Fruit fly (Drosophila melanogaster) ovary, adult (tissue): ENCODE measurements around the gene mRF1.
"Not testable (repeated sequence)": the region's sequence is repeated elsewhere in the genome, so short reads cannot be mapped to it uniquely, and the experiment has no call there.

ENCODE experiments used
- CG17801 ChIP-seq: fragments of 200-800 bp; optimal IDR thresholded peaks from 2 replicates; lab custom pipeline; 2019; ENCODE audit warnings: missing biosample characterization, mild to moderate bottlenecking, missing genetic modification characterization, moderate library complexity; ENCODE audit not compliant: partially characterized antibody

Gene mRF1

DNA sequence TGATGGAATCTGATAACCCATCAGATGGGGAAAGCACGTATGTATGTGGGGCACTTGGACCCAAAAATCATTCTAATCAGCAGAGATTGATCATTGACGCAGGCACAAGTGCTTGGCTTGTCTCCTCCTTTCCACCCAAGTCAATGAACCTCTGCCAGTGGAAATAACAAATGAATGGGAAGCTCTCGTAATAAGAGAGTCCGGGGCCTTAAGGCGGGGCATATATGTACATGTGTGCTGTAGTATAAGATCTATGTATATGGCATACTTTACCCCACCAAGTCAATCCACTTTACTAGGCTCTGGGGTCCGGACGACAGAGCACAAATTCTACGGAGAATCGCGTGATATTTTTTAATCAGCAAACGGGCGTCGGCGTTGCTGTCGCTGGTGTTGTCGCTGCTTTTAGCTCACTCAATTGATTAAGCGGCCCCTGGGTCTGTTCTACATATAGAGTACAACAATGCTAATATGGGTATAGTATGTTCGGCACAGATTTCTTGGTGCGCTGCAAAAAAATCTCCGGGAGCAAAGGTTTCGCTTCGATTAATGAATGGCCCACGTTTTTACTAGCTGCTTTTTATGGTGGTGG lies 13.6 kb upstream of the mRF1 start:
- TF ChIP-seq CG17801 (GFP tag; lab: Kevin White, UChicago): peak; percentile 26

DNA sequence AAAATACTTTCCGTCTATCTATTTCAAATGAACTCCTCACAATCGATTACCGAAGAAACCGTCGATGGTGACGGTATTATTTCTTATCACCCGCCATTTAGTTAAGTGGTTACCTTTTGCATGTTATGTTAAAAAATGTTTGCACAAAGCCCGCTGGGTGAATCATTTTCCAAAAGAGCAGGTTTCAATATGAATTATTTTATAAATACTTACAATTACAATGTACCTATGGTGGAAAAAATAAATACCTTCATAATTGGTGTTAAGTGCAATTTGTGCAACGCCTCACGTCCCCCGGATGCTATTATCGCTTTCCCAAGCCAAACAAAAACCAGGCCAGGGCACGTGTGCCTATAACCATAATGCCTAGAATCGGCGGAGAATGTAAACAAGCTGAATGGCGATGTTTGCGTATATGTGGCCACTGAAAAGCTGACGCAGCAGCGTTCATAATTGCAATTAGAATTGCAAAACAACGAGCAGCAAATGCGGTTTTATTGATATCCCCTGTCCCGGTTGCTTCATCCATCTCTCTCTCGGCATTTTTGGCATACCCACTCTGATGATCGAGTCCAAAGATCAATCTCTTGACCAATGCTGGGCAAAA lies 12.8 kb upstream of the mRF1 start:
- TF ChIP-seq CG17801 (GFP tag; lab: Kevin White, UChicago): peak; percentile 41

DNA sequence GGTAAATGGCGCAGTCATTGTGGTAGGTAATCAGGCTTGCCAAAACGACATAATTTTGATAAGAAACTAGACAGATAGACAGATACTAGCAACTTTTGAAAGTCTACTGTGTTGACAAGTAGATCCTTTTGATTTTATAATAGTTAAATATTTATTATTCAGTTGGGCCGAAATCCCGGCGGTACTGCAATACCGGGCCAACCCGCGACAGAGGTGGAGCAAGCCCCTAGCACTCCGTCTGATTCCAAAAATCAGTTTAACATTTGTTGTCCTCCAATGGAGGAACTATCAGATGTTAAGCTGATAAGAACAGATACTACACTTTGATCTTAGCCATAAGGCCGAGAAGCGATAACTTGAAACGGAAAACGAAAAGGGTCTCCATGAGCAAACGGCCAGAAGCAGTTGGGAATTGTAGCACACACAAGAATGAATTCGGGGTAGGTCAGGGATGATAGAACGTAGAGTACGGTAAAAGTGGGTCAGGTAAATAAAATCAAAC lies 8.0 kb upstream of the mRF1 start, which contains the start of gene CG15482:
Gene CG15482, minus strand, starts transcription at position 51 of the 502 bp plus-strand sequence.
- not testable (repeated sequence) for TF ChIP-seq CG17801 (GFP tag; lab: Kevin White, UChicago)

DNA sequence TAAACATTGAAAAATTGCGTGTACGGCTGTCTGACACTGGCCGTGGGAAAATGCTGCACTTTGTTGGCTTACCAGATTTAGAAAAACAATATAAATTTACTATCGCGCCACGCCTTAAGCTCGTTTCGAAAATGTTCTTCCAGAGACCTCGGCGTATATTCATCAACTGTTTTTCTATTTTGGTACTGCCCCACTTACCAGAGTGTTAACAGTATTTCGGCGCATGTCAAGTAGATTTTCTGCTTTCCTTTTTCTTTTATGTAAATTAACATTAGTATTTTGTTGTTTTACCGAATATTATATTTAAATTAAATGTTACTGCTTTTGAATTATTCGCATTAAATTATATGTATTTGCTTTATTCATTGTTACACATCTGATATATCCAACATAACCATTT lies 4.8 kb upstream of the mRF1 start, which contains the start of gene kek4:
Gene kek4, minus strand, starts transcription at position 341 of the 400 bp plus-strand sequence.
- no peak for TF ChIP-seq CG17801 (GFP tag; lab: Kevin White, UChicago)

DNA sequence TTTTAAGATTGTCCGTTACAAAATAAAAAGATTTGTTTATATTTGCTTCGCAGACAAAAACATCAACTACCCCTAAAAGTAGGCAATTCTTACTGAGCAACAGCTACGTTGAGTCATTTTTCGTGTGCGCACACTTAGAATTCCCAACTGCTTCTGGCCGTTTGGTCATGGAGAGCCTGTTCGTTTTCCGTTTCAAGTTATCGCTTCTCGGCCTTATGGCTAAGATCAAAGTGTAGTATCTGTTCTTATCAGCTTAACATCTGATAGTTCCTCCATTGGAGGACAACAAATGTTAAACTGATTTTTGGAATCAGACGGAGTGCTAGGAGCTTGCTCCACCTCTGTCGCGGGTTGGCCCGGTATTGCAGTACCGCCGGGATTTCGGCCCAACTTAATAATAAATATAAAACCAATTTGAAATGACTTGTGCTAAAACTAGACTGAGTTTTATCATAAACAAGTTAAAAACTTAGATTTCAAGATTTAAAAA lies 4.1 kb upstream of the mRF1 start:
- peak; percentile 25 for TF ChIP-seq CG17801 (GFP tag; lab: Kevin White, UChicago)

DNA sequence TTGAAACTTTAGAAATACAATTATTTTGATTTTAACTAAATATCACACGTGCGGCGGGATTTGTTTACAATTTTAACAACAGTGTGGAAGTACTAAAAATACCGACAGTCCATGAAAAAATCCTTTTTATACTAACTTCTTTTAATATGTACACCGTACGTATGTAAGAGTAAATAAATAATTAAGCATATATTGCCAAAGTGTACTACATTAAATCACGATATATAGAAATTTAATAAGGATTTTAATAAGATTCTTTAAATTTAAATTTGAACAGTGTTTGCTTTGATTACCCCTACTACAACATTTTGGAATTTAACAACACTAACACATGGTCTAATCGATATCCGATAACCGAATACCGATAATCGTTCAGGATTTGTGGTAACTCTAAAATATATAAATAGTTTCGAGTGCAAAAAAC lies 2.5 kb downstream of the mRF1 start, which contains the start of the genes Ski6 and CG16812:
Gene Ski6, minus strand, starts transcription at position 205 of the 424 bp plus-strand sequence.
Gene CG16812, plus strand, starts transcription at position 363 of the 424 bp plus-strand sequence.
- peak; percentile 71 for TF ChIP-seq CG17801 (GFP tag; lab: Kevin White, UChicago)

DNA sequence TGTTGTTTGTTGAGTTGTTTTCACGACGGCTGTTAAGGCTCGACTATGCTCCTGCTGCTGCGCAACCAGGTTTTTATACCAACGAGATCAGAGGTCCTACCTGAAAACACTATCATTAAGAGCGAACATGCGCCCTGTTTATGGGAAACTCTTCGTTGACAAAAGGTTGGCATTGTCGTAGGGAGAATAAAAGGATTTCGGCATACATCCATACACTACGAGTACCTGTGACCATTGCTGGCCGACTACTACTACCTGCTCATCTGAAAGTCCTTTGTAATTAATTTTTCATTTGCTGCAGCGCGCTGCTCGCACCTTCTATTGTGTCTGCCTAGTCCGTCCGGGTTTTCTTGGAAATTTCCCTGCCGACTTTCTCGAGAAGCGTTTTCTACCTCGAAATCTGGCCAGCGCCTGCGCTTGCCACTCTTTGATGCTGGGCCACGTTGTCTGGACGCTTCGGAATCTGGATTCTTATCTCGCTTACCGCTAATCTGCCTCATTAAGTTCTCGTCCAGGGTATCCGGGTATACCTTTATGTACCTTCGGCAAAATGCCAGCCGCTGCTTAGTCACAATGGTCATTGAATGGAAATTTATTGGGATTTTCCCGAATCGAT lies 5.6 kb downstream of the mRF1 start, which contains the start of gene CG15480:
Gene CG15480, minus strand, starts transcription at position 51 of the 616 bp plus-strand sequence.
- no peak for TF ChIP-seq CG17801 (GFP tag; lab: Kevin White, UChicago)

DNA sequence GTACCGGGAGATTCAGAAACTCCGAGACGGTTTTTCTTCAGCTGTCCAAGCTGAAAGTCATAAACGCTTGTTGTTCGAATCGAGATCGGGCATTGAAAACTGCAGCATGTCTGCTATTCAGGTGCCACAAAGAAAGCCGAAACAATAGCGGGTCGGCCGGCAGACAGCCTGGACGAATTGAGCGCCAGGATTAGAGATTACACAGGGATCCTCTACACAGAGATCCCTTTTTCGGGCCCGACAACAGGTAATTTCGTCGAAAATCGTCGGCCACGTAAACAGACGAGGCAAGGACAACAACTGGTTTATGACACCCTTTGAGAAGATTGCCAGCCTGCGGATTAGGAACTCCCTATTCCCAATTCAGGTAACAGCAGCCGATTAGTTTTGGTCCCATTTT lies 7.5 kb downstream of the mRF1 start, which contains the start of gene CG16813:
Gene CG16813, plus strand, starts transcription at position 288 of the 400 bp plus-strand sequence.
- no peak for TF ChIP-seq CG17801 (GFP tag; lab: Kevin White, UChicago)

DNA sequence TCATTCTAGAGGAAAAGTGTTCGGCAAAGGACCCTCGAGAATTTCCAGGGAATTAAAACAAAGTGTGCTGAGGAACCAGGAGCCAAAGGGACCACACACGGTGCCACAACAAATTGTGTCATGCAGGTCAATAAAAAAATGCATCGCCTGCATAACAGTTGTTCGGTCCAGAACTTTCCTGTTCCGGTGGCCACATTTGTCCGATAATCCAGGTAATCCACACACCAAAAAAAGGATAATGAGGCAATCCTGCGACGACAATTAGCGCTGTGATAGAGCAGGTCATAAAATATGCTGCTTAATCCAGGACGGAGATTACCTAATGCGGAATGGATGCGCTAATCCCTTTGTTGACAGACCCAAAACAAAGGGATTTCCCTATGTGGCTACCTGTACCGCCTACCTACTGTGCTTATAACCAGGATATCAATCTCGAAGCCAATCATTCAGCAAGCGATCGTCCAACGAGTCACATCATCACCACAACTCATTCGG lies 9.7 kb downstream of the mRF1 start, which contains the start of gene CG16815:
Gene CG16815, plus strand, starts transcription at position 445 of the 495 bp plus-strand sequence.
- no peak for TF ChIP-seq CG17801 (GFP tag; lab: Kevin White, UChicago)

DNA sequence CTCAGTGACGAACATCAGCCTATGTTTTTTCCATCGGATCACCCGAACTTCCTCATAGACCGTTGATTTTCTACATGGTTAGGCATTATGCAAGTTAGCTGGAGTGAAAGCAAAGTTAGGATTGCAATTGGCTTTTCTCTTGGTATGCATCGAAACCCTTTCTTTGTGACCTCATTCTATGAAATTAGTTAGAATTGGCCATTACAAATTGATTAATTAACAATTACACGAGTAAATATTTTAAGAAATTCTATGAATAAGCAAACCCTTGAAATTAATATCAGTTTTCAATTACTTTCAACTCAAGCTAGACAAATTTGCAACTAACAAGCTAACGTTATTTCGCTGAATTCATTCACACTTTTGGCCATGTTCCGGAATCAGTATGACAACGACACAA lies 12.0 kb downstream of the mRF1 start, which contains the start of gene Prosalpha6T:
Gene Prosalpha6T, plus strand, starts transcription at position 301 of the 400 bp plus-strand sequence.
- no peak for TF ChIP-seq CG17801 (GFP tag; lab: Kevin White, UChicago)

DNA sequence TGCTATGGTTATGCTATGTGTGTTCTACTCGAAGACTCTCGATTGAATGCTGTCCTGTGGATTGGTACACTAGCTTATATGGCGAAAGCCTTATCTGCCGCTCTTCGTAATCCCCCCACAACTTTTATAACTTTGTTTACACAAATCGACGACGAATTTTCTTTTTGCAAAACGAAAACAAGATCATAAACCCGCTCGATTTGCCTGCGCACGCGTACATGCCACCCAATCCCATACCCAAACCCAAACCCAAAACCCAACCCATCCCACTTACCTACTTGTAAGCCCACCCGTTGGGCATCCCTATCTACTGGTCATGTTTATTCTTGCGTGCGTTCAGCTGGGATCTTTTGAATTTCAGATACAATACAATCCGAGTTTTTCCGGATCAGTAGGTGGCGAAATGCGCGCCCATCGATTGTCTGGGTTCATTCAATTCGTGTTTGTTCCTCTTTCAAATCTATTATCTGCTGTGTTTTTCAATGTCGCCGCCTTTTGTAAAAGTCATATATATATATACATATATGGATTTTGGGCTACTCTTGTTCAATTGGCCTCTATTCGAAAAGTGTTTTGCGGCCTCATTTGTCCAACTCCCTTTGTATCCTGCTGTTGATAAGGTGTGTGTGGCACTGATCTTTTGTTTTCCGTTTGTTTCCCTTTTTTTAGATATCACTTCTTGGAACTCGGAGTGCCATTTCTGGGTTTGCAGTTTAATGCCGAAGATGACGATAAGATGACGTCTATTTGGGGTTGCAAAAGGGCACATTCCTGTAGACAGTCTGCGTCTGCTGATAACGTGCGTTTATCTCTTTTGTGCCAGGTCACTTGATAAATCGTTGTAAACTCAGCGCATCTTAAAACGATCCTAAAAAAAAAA lies 15.1 kb downstream of the mRF1 start, which contains the start of gene Mabi:
Gene Mabi, minus strand, starts transcription at position 51 of the 880 bp plus-strand sequence.
- no peak for TF ChIP-seq CG17801 (GFP tag; lab: Kevin White, UChicago)

DNA sequence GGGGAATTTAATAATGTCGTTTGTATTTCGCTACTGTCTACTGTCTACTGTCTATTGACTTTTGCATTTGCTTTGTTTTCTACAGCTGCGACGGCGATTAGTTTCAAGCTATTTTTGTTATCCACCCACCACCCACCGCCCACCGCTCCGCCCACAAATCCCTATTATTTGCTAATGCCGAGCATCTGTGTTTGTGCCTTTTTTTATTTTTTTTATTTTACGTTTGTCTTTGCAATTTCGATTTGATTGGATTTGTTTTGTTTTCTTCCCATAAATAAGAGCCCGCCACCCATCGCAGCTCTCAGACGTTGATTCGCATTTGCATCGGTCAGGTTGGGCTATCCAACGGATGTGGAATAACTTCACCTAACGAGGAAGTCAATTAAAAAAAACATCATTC lies 16.4 kb downstream of the mRF1 start, which contains the start of gene Jhbp14:
Gene Jhbp14, plus strand, starts transcription at position 301 of the 400 bp plus-strand sequence.
- TF ChIP-seq CG17801 (GFP tag; lab: Kevin White, UChicago): no peak

DNA sequence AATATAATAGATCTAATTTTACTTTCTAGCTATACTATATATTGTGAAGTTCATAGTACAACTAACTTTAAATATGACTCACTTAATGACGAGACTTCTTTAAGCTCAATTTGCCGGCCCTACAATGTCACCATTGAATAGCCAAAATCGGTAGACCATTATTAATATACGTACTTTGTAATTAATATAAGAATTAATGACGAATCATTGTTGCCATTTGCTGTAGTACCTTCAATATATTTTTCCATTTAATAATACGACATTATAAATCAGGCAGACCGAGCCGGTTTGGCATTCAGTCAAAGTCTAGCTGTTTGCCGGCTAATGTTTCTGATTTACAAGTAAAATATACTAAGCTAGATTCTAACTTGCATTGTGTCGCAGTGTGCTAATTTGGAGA lies 19.9 kb downstream of the mRF1 start, which contains the start of gene Jhbp13:
Gene Jhbp13, plus strand, starts transcription at position 301 of the 400 bp plus-strand sequence.
- TF ChIP-seq CG17801 (GFP tag; lab: Kevin White, UChicago): no peak
